Worm (Caenorhabditis elegans) whole organism, mixed stage, embryonic: Measurements from ENCODE around the gene C47A4.1.

Experiments
- nhr-12 ChIP-seq: fragments of 150-350 bp; optimal IDR thresholded peaks from 2 replicates; lab custom pipeline; 2014; ENCODE audit warnings: missing biosample characterization, missing genetic modification characterization
- nhr-237 ChIP-seq: fragments of 150-350 bp; optimal IDR thresholded peaks from 2 replicates; lab custom pipeline; 2014; ENCODE audit warnings: missing biosample characterization, missing genetic modification characterization

ce11 chrIV:13716279-13716678 is at the start of gene C47A4.1:
- no peak for TF ChIP-seq nhr-237 (tag; lab: Kevin White, UChicago)
- TF ChIP-seq nhr-12 (tag; lab: Kevin White, UChicago), result no peak
